Fruit fly (Drosophila melanogaster) whole organism, embryonic: Measurements from ENCODE around the gene Oatp30B.
A peak's percentile ranks its signal among the peaks of the same experiment; 100 is the strongest.

Source experiments
- CG10366 ChIP-seq: fragments of 200-800 bp; sonication (Bioruptor generic); IDR thresholded peaks from 2 replicates; pipeline ENCODE4 v1.3.6; 2022; ENCODE audit warnings: missing biosample characterization, missing genetic modification characterization
- CG13424 ChIP-seq: fragments of 200-800 bp; sonication (Bioruptor generic); optimal IDR thresholded peaks from 2 replicates; lab custom pipeline; 2019; ENCODE audit warnings: missing biosample characterization, mild to moderate bottlenecking, missing genetic modification characterization, moderate library complexity
- CG13624 ChIP-seq: fragments of 200-800 bp; sonication (Bioruptor generic); optimal IDR thresholded peaks from 2 replicates; lab custom pipeline; 2016; ENCODE audit warnings: missing biosample characterization, missing genetic modification characterization
- CG14667 ChIP-seq: fragments of 200-800 bp; sonication (Bioruptor generic); IDR thresholded peaks from 2 replicates; pipeline ENCODE4 v1.3.6; 2022; ENCODE audit warnings: missing biosample characterization, missing genetic modification characterization
- CG15073 ChIP-seq: fragments of 200-800 bp; sonication (Bioruptor generic); optimal IDR thresholded peaks from 2 replicates; lab custom pipeline; 2016; ENCODE audit warnings: missing biosample characterization, missing genetic modification characterization
- CG15514 ChIP-seq: fragments of 200-800 bp; sonication (Bioruptor generic); optimal IDR thresholded peaks from 3 replicates; lab custom pipeline; 2017; ENCODE audit warnings: missing biosample characterization, missing genetic modification characterization, mild to moderate bottlenecking, moderate library complexity, missing genetic modification reagents
- CG17186 ChIP-seq: fragments of 200-800 bp; sonication (Bioruptor generic); optimal IDR thresholded peaks from 3 replicates; lab custom pipeline; 2017; ENCODE audit warnings: missing biosample characterization, missing genetic modification reagents, missing genetic modification characterization
- CG17361 ChIP-seq: fragments of 200-800 bp; sonication (Bioruptor generic); IDR thresholded peaks from 3 replicates; pipeline ENCODE4 v1.3.6; 2022; ENCODE audit warnings: missing biosample characterization, missing genetic modification characterization
- CG18599 ChIP-seq: fragments of 200-800 bp; sonication (Bioruptor generic); optimal IDR thresholded peaks from 3 replicates; lab custom pipeline; 2017; ENCODE audit warnings: missing biosample characterization, missing genetic modification characterization, mild to moderate bottlenecking, moderate library complexity, missing genetic modification reagents
- CG30020 ChIP-seq: fragments of 200-800 bp; optimal IDR thresholded peaks from 2 replicates; lab custom pipeline; 2019; ENCODE audit warnings: missing biosample characterization, mild to moderate bottlenecking, missing genetic modification characterization, moderate library complexity
- CG4730 ChIP-seq: fragments of 200-800 bp; sonication (Bioruptor generic); IDR thresholded peaks from 2 replicates; pipeline ENCODE4 v1.3.6; 2022; ENCODE audit warnings: missing biosample characterization, missing genetic modification characterization
- CG7357 ChIP-seq: fragments of 200-800 bp; sonication (Bioruptor generic); IDR thresholded peaks from 3 replicates; pipeline ENCODE4 v1.3.6; 2022; ENCODE audit warnings: missing biosample characterization, missing genetic modification characterization
- CG7987 ChIP-seq: fragments of 200-800 bp; sonication (Bioruptor generic); optimal IDR thresholded peaks from 2 replicates; lab custom pipeline; 2018; ENCODE audit warnings: missing biosample characterization, mild to moderate bottlenecking, missing genetic modification characterization, moderate library complexity
- CG9797 ChIP-seq: fragments of 200-800 bp; sonication (Bioruptor generic); optimal IDR thresholded peaks from 3 replicates; lab custom pipeline; 2018; ENCODE audit warnings: missing biosample characterization, mild to moderate bottlenecking, missing genetic modification characterization
- Camta ChIP-seq: fragments of 200-800 bp; sonication (Bioruptor generic); optimal IDR thresholded peaks from 2 replicates; lab custom pipeline; 2016; ENCODE audit warnings: missing biosample characterization, missing genetic modification characterization
- D19A ChIP-seq: fragments of 200-800 bp; optimal IDR thresholded peaks from 3 replicates; lab custom pipeline; 2019; ENCODE audit warnings: missing biosample characterization, mild to moderate bottlenecking, missing genetic modification characterization, moderate library complexity
- Dbx ChIP-seq: fragments of 200-800 bp; sonication (Bioruptor generic); IDR thresholded peaks from 3 replicates; pipeline ENCODE4 v1.3.6; 2022; ENCODE audit warnings: missing biosample characterization, missing genetic modification characterization
- Doc3 ChIP-seq: fragments of 200-800 bp; sonication (Bioruptor generic); IDR thresholded peaks from 3 replicates; pipeline ENCODE4 v1.3.6; 2022; ENCODE audit warnings: missing biosample characterization, missing genetic modification characterization; ENCODE audit not compliant: partially characterized antibody
- Dp ChIP-seq: fragments of 200-800 bp; sonication (Bioruptor generic); optimal IDR thresholded peaks from 2 replicates; lab custom pipeline; 2018; ENCODE audit warnings: missing biosample characterization, mild to moderate bottlenecking, missing genetic modification characterization, moderate library complexity
- Dref ChIP-seq: fragments of 200-800 bp; sonication (Bioruptor generic); IDR thresholded peaks from 2 replicates; pipeline ENCODE4 v1.3.6; 2022; ENCODE audit warnings: missing biosample characterization, missing genetic modification characterization
- HLH3B ChIP-seq: fragments of 200-800 bp; sonication (Bioruptor generic); IDR thresholded peaks from 2 replicates; pipeline ENCODE4 v1.3.6; 2022; ENCODE audit warnings: missing biosample characterization, missing genetic modification characterization
- Meics ChIP-seq: fragments of 200-800 bp; sonication (Bioruptor generic); optimal IDR thresholded peaks from 2 replicates; lab custom pipeline; 2017; ENCODE audit warnings: missing biosample characterization, mild to moderate bottlenecking, missing genetic modification characterization
- NfI ChIP-seq: fragments of 200-800 bp; sonication (Bioruptor generic); optimal IDR thresholded peaks from 3 replicates; lab custom pipeline; 2018; ENCODE audit warnings: missing biosample characterization, mild to moderate bottlenecking, missing genetic modification characterization, moderate library complexity
- Poxn ChIP-seq: fragments of 200-800 bp; sonication (Bioruptor generic); IDR thresholded peaks from 2 replicates; pipeline ENCODE4 v1.3.6; 2022; ENCODE audit warnings: missing biosample characterization, missing genetic modification characterization
- Trl ChIP-seq, 3 experiments: fragments of >200 bp in 2 of 3; fragments of 200-800 bp in 1 of 3; sonication (Bioruptor generic) in 1 of 3; optimal IDR thresholded peaks; 2 replicates in 1 of 3; 3 replicates in 2 of 3; lab custom pipeline; 2016 to 2017; ENCODE audit warnings: missing biosample characterization in 1 of 3, missing genetic modification characterization in 1 of 3
- ac ChIP-seq: fragments of 200-800 bp; sonication (Bioruptor generic); optimal IDR thresholded peaks from 3 replicates; lab custom pipeline; 2017; ENCODE audit warnings: missing biosample characterization, mild to moderate bottlenecking, missing genetic modification characterization
- aop ChIP-seq: fragments of 200-800 bp; sonication (Bioruptor generic); IDR thresholded peaks from 2 replicates; pipeline ENCODE4 v1.3.6; 2022; ENCODE audit warnings: missing biosample characterization, missing genetic modification characterization
- az2 ChIP-seq: fragments of 200-800 bp; sonication (Bioruptor generic); optimal IDR thresholded peaks from 3 replicates; lab custom pipeline; 2016; ENCODE audit warnings: missing biosample characterization, missing genetic modification characterization
- cwo ChIP-seq: fragments of 200-800 bp; sonication (Bioruptor generic); optimal IDR thresholded peaks from 3 replicates; lab custom pipeline; 2017; ENCODE audit warnings: missing biosample characterization, missing genetic modification characterization, mild to moderate bottlenecking, moderate library complexity, missing genetic modification reagents
- dimm ChIP-seq: fragments of 200-800 bp; sonication (Bioruptor generic); IDR thresholded peaks from 2 replicates; pipeline ENCODE4 v1.3.6; 2022; ENCODE audit warnings: missing biosample characterization, missing genetic modification characterization
- fd64A ChIP-seq: fragments of 200-800 bp; sonication (Bioruptor generic); optimal IDR thresholded peaks from 3 replicates; lab custom pipeline; 2018; ENCODE audit warnings: missing biosample characterization, mild to moderate bottlenecking, missing genetic modification characterization
- jigr1 ChIP-seq: fragments of 200-800 bp; sonication (Bioruptor generic); IDR thresholded peaks from 3 replicates; pipeline ENCODE4 v1.3.6; 2022; ENCODE audit warnings: missing biosample characterization, missing genetic modification characterization
- jing ChIP-seq: fragments of 200-800 bp; sonication (Bioruptor generic); optimal IDR thresholded peaks from 2 replicates; lab custom pipeline; 2018; ENCODE audit warnings: missing biosample characterization, mild to moderate bottlenecking, missing genetic modification characterization
- knrl ChIP-seq: fragments of 200-800 bp; sonication (Bioruptor generic); IDR thresholded peaks from 3 replicates; pipeline ENCODE4 v1.3.6; 2022; ENCODE audit warnings: missing biosample characterization, missing genetic modification characterization; ENCODE audit not compliant: partially characterized antibody
- luna ChIP-seq: fragments of 200-800 bp; sonication (Bioruptor generic); optimal IDR thresholded peaks from 2 replicates; lab custom pipeline; 2016; ENCODE audit warnings: missing biosample characterization, missing genetic modification characterization
- maf-S ChIP-seq: fragments of 200-800 bp; sonication (Bioruptor generic); optimal IDR thresholded peaks from 2 replicates; lab custom pipeline; 2016; ENCODE audit warnings: missing biosample characterization, missing genetic modification characterization
- nerfin-1 ChIP-seq: fragments of 200-800 bp; sonication (Bioruptor generic); optimal IDR thresholded peaks from 3 replicates; lab custom pipeline; 2019; ENCODE audit warnings: missing biosample characterization, mild to moderate bottlenecking, missing genetic modification characterization, moderate library complexity
- pan ChIP-seq, 4 experiments: fragments of >200 bp in 3 of 4; fragments of 200-800 bp in 1 of 4; sonication (Bioruptor generic) in 1 of 4; optimal IDR thresholded peaks in 3 of 4; IDR thresholded peaks in 1 of 4; 2 replicates each; pipeline versions ENCODE4 v1.3.6 to Lab custom; 2017 to 2022; ENCODE audit warnings: missing biosample characterization in 2 of 4, missing genetic modification characterization in 2 of 4, mixed read lengths in 1 of 4
- peb ChIP-seq: fragments of 200-800 bp; sonication (Bioruptor generic); IDR thresholded peaks from 2 replicates; pipeline ENCODE4 v1.3.6; 2022; ENCODE audit warnings: missing biosample characterization, missing genetic modification characterization
- prd ChIP-seq, 3 experiments: fragments of >200 bp in 2 of 3; fragments of 200-800 bp in 1 of 3; sonication (Bioruptor generic) in 1 of 3; optimal IDR thresholded peaks in 2 of 3; IDR thresholded peaks in 1 of 3; 2 replicates in 2 of 3; 3 replicates in 1 of 3; pipeline versions ENCODE4 v1.3.6 to Lab custom; 2017 to 2022; ENCODE audit warnings: missing biosample characterization in 1 of 3, missing genetic modification characterization in 1 of 3
- pum ChIP-seq: fragments of 200-800 bp; sonication (Bioruptor generic); optimal IDR thresholded peaks from 2 replicates; lab custom pipeline; 2016; ENCODE audit warnings: missing biosample characterization, missing genetic modification characterization
- row ChIP-seq: fragments of 200-800 bp; sonication (Bioruptor generic); IDR thresholded peaks from 3 replicates; pipeline ENCODE4 v1.3.6; 2022; ENCODE audit warnings: missing biosample characterization, missing genetic modification characterization
- tna ChIP-seq: fragments of 200-800 bp; sonication (Bioruptor generic); IDR thresholded peaks from 2 replicates; pipeline ENCODE4 v1.3.6; 2022; ENCODE audit warnings: missing biosample characterization, missing genetic modification characterization; ENCODE audit not compliant: partially characterized antibody
- toy ChIP-seq: fragments of 200-800 bp; sonication (Bioruptor generic); IDR thresholded peaks from 2 replicates; pipeline ENCODE4 v1.3.6; 2022; ENCODE audit warnings: missing biosample characterization, missing genetic modification characterization
- unc-4 ChIP-seq: fragments of 200-800 bp; sonication (Bioruptor generic); IDR thresholded peaks from 2 replicates; pipeline ENCODE4 v1.3.6; 2022; ENCODE audit warnings: missing biosample characterization, missing genetic modification characterization; ENCODE audit not compliant: partially characterized antibody
- wor ChIP-seq: fragments of 200-800 bp; sonication (Bioruptor generic); IDR thresholded peaks from 2 replicates; pipeline ENCODE4 v1.3.6; 2022; ENCODE audit warnings: missing biosample characterization, missing genetic modification characterization
- zen ChIP-seq: fragments of 200-800 bp; sonication (Bioruptor generic); optimal IDR thresholded peaks from 3 replicates; lab custom pipeline; 2018; ENCODE audit warnings: missing biosample characterization, mild to moderate bottlenecking, missing genetic modification characterization, moderate library complexity
- zf30C ChIP-seq: fragments of 200-800 bp; sonication (Bioruptor generic); optimal IDR thresholded peaks from 3 replicates; lab custom pipeline; 2018; ENCODE audit warnings: missing biosample characterization, mild to moderate bottlenecking, missing genetic modification characterization

Gene Oatp30B

DNA sequence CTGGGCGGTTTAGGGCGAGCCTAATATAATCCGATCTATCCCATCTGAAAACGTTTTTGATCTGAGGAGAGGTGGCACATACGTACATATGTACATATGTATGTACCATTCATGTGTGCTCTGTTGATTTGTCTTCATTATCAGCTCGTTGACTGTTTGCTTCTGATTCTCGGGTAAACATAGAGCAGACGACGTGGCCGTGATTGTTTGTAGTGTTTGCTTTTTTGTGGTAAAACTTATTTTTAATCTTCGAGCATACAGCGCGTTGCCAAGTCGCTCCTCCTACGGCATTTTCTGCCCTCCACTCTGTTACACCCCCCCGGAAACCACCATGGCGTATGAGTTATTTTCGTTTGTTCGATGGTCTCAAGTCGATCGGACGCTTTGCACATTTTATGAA lies 4.7 kb downstream of the Oatp30B start (continued):
- TF ChIP-seq CG10366 (peak; percentile 70), peb (GFP tag; lab: Robert Waterston, UW) (peak; percentile 59; the same call in 1 of the 2 replicates), Dref (no peak), ac (GFP tag; lab: Kevin White, UChicago) (peak; percentile 85), pan (optimal IDR thresholded peaks at IDR 0.05; lab: Kevin White, UChicago) (no peak), pan (GFP tag; optimal IDR thresholded peaks at IDR 0.05 in 1 of 2, IDR thresholded peaks at IDR 0.05 in 1 of 2) (peak in 1 of 2 experiments; percentile 88), CG30020 (tag; lab: Kevin White, UChicago) (no peak), az2 (peak; percentile 62), CG7987 (peak; percentile 98), NfI (GFP tag; lab: Kevin White, UChicago) (peak; percentile 74), pum (GFP tag; lab: Kevin White, UChicago) (peak; percentile 78), HLH3B (GFP tag; lab: Robert Waterston, UW) (peak; percentile 78; the same call in 1 of the 2 replicates), nerfin-1 (peak; percentile 85), aop (0 out of 2 replicates have a peak, but pooled peaks have one; percentile 9), CG17361 (GFP tag; lab: Robert Waterston, UW) (peak; percentile 64; the same call in 2 of the 3 replicates), CG18599 (GFP tag; lab: Kevin White, UChicago) (peak; percentile 94), Camta (peak; percentile 73), jing (GFP tag; lab: Kevin White, UChicago) (peak; percentile 50), wor (GFP tag; lab: Robert Waterston, UW) (no peak), CG15514 (GFP tag; lab: Kevin White, UChicago) (peak; percentile 88), Poxn (GFP tag; lab: Robert Waterston, UW) (no peak), unc-4 (GFP tag; lab: Robert Waterston, UW) (no peak), CG9797 (GFP tag; lab: Kevin White, UChicago) (peak; percentile 43), row (peak; percentile 11; the same call in 1 of the 3 replicates), CG4730 (GFP tag; lab: Robert Waterston, UW) (peak; percentile 49; the same call in 1 of the 2 replicates), Trl (optimal IDR thresholded peaks at IDR 0.05; lab: Kevin White, UChicago) (no peak), Trl (GFP tag; optimal IDR thresholded peaks at IDR 0.05; lab: Kevin White, UChicago) (peak; percentile 97), cwo (peak; percentile 86), zf30C (peak; percentile 35), CG17186 (GFP tag; lab: Kevin White, UChicago) (peak; percentile 77), CG13624 (GFP tag; lab: Kevin White, UChicago) (peak; percentile 72), fd64A (GFP tag; lab: Kevin White, UChicago) (peak; percentile 98), zen (tag; lab: Kevin White, UChicago) (peak; percentile 59), D19A (tag; lab: Kevin White, UChicago) (peak; percentile 74), jigr1 (GFP tag; lab: Robert Waterston, UW) (no peak), CG15073 (GFP tag; lab: Kevin White, UChicago) (peak; percentile 38), toy (peak; percentile 50; the same call in 1 of the 2 replicates), Dp (GFP tag; lab: Kevin White, UChicago) (peak; percentile 6), CG7357 (GFP tag; lab: Robert Waterston, UW) (peak; percentile 56; the same call in 1 of the 3 replicates), Dbx (GFP tag; lab: Robert Waterston, UW) (peak; percentile 65; the same call in 2 of the 3 replicates), CG13424 (tag; lab: Kevin White, UChicago) (peak; percentile 83), knrl (GFP tag; lab: Robert Waterston, UW) (no peak), tna (GFP tag; lab: Robert Waterston, UW) (no peak), Doc3 (GFP tag; lab: Robert Waterston, UW) (no peak), maf-S (peak; percentile 87), Meics (GFP tag; lab: Kevin White, UChicago) (peak; percentile 88), CG14667 (GFP tag; lab: Robert Waterston, UW) (no peak), luna (GFP tag; lab: Kevin White, UChicago) (peak; percentile 71), prd (optimal IDR thresholded peaks at IDR 0.05; lab: Kevin White, UChicago) (no peak), prd (GFP tag; IDR thresholded peaks at IDR 0.05; lab: Robert Waterston, UW) (peak; percentile 65; the same call in 2 of the 3 replicates), dimm (GFP tag; lab: Robert Waterston, UW) (no peak)
